Worm (Caenorhabditis elegans): Measurements from ENCODE around the gene unc-5.

DNA sequence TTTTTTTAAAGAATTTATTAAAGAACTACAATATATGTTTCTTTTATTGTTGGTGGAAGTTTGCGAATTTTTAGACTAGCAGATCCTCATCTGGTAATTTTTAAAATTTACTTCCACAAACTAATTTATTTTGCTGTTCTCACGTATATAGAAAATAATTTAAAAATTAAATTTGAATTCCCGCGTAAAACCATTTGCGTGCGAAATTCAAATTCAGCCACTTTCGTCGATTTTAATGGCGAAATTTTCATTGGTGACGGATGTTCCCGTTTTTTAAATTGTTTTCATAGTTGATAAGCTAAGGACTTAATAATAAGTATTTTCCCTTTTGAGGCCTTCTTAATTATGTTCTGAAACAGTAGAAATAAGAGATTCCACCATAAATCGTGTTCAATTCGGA is 32.9 kb upstream of the unc-5 start:
- TF ChIP-seq tab-1 (GFP tag; IDR thresholded peaks at IDR 0.05) (no peak), T22C8.4 (GFP tag; IDR thresholded peaks at IDR 0.05) (no peak), flt-1 (GFP tag; IDR thresholded peaks at IDR 0.05) (no peak), ztf-23 (GFP tag; IDR thresholded peaks at IDR 0.05) (no peak), klf-2 (GFP tag; conservative IDR thresholded peaks at IDR 0.05) (no peak), med-1 (GFP tag; optimal IDR thresholded peaks at IDR 0.05; ENCODE audit: insufficient read depth) (no peak), cog-1 (tag; optimal IDR thresholded peaks at IDR 0.05) (no peak), ref-1 (GFP tag; conservative IDR thresholded peaks at IDR 0.05) (no peak)

Data from whole organism, midembryonic.